Worm (Caenorhabditis elegans) whole organism, L4/young adult: Measurements from ENCODE around the gene lst-4.

Experiments used
- W03F9.2 ChIP-seq: fragments of 150-350 bp; optimal IDR thresholded peaks from 2 replicates; lab custom pipeline; 2014; ENCODE audit warnings: missing biosample characterization, missing genetic modification characterization
- dao-5 ChIP-seq: sonication (generic microtip); optimal IDR thresholded peaks from 2 replicates; lab custom pipeline; 2016; ENCODE audit warnings: missing genotype, missing genetic modification characterization, moderate library complexity, missing compliant biosample characterization
- him-1 ChIP-seq: sonication (generic microtip); optimal IDR thresholded peaks from 2 replicates; lab custom pipeline; 2016; ENCODE audit warnings: missing genotype, missing genetic modification reagents, missing genetic modification characterization, missing compliant biosample characterization

DNA sequence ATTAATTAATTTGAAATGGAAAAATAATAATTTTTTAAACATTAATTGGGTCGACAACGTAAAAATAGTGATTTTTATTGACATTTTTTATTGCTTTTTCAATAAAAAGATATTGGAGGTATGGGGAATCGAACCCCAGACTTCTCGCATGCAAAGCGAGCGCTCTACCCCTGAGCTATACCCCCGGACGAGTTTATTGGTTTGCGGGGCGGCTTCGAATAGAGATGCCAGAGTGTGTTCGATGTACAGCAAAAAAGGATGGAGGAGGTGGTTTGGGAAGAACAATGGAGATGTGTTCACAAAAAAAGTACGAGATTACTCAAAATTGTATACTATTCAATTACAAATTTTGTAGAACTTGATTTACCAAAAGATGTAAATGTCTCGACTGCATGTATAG lies 56.0 kb downstream of the lst-4 start:
- TF ChIP-seq W03F9.2 (tag; lab: Kevin White, UChicago) (peak; percentile 49), him-1 (tag; lab: Kevin White, UChicago) (no peak), dao-5 (tag; lab: Kevin White, UChicago) (no peak)
